Worm (Caenorhabditis elegans) whole organism, midembryonic: ENCODE data around the gene F10E7.2.

Experiments
- T22C8.4 ChIP-seq: fragments of 200-800 bp; sonication (Bioruptor generic); IDR thresholded peaks from 2 replicates; pipeline ENCODE4 v1.3.6; 2022; ENCODE audit warnings: missing genetic modification characterization, missing compliant biosample characterization
- cog-1 ChIP-seq: sonication (generic microtip); optimal IDR thresholded peaks from 2 replicates; lab custom pipeline; 2016; ENCODE audit warnings: missing genetic modification characterization, missing compliant biosample characterization
- flt-1 ChIP-seq: fragments of 200-800 bp; sonication (Bioruptor generic); IDR thresholded peaks from 2 replicates; pipeline ENCODE4 v1.3.6; 2022; ENCODE audit warnings: missing genetic modification characterization, missing compliant biosample characterization
- klf-2 ChIP-seq: fragments of 200-800 bp; sonication (Bioruptor generic); conservative IDR thresholded peaks from 2 replicates; pipeline ENCODE4 v1.3.6; 2022; ENCODE audit warnings: missing genetic modification reagents, missing genetic modification characterization, missing compliant biosample characterization
- med-1 ChIP-seq: sonication (generic microtip); optimal IDR thresholded peaks from 2 replicates; lab custom pipeline; 2017; ENCODE audit warnings: missing genetic modification characterization, mild to moderate bottlenecking, missing compliant biosample characterization, antibody characterized with exemption, missing genetic modification reagents; ENCODE audit not compliant: insufficient read depth
- ref-1 ChIP-seq: fragments of 200-800 bp; sonication (Bioruptor generic); conservative IDR thresholded peaks from 2 replicates; pipeline ENCODE4 v1.3.6; 2022; ENCODE audit warnings: missing genetic modification reagents, missing genetic modification characterization, missing compliant biosample characterization
- tab-1 ChIP-seq: fragments of 200-800 bp; sonication (Bioruptor generic); IDR thresholded peaks from 2 replicates; pipeline ENCODE4 v1.3.6; 2022; ENCODE audit warnings: missing genetic modification characterization, missing compliant biosample characterization
- ztf-23 ChIP-seq: fragments of 200-800 bp; sonication (Bioruptor generic); IDR thresholded peaks from 2 replicates; pipeline ENCODE4 v1.3.6; 2022; ENCODE audit warnings: missing genetic modification reagents, missing genetic modification characterization, missing compliant biosample characterization
- ztf-29 ChIP-seq: fragments of 200-800 bp; sonication (Bioruptor generic); IDR thresholded peaks from 2 replicates; pipeline ENCODE4 v1.3.6; 2022; ENCODE audit warnings: missing genetic modification reagents, missing genetic modification characterization, missing compliant biosample characterization

Gene F10E7.2

DNA sequence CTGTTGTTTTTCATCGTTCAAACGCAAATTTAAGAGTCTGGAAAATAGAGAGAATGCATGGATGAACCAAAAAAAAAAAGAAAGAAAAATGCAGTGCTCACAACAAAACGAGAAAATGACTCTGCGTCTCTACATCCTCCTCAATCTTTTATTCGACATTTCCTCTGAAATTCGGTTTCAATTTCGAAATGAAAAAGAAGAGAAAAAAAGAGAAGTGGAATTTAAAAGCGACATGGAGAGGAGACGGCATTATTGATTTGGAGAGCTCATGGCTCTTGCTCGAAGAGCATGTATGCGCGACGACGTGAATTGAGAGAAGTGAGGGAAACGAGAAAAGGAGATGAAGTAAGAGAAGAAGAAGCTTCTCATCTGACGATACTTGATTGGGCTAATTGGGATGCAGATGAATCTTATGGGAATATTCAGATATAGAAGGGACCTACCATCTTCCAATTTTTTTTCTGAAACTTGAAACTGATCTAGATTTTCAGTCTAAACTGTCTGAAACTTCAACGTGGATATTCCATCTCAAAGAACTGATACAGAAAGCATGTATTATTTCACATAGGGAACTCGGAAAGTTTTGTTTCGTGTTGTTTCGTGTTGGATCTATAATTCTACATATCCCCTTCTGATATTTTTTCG is 10.9 kb upstream of the F10E7.2 start:
- no peak for TF ChIP-seq ztf-23 (GFP tag; lab: Robert Waterston, UW)
- no peak for TF ChIP-seq klf-2
- no peak for TF ChIP-seq T22C8.4 (GFP tag; lab: Robert Waterston, UW)
- TF ChIP-seq med-1: no peak
- no peak for TF ChIP-seq flt-1
- TF ChIP-seq ref-1: no peak

DNA sequence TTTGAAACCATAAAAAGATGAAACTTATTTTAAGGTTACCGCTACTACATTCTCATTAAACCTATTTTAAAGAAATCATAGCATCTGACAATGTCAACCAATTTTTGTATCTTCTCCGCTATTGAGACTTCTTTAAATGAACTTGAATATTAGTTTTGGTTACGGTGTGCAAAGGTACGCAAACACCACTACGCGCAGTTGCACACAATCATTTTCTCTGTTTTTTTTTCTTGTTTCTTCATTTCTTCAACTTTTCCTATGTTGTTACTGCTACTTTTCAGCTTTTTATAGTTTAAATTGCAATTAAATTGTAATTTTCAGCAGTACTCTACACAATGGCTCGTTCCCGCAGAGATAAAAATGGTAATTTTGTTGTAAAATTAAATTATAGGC is 10.4 kb upstream of the F10E7.2 start, which contains the start of gene F10E7.5:
TSS of gene F10E7.5 (plus strand) at position 322 of the 393 bp plus-strand sequence.
- TF ChIP-seq cog-1 (tag; lab: Kevin White, UChicago) (peak; percentile 35), ztf-23 (GFP tag; lab: Robert Waterston, UW) (no peak)

DNA sequence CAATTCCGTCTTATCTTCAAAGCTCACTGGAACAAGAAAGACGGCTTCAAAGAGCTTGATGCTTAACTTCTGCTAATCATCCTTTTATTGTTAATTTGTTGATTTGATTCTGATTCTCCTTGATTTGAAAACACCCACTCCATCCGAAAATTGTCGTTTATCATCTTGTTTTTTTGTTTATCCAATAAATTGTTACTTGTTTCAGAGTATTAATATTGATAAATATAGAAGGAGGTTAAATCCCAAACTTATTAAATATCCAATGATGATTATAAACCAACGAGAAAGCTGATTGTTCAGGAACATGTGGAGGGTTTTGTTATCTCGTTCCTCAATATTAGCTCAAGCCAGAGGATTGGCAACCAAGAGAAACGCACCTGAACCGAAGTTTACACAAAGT is 9.3 kb upstream of the F10E7.2 start, which contains the start of gene F10E7.6:
TSS of gene F10E7.6 (plus strand) at position 301 of the 400 bp plus-strand sequence.
- TF ChIP-seq klf-2: no peak
- TF ChIP-seq tab-1 (GFP tag; lab: Robert Waterston, UW): no peak
- no peak for TF ChIP-seq ztf-29 (GFP tag; lab: Robert Waterston, UW)
- TF ChIP-seq flt-1: no peak
- no peak for TF ChIP-seq cog-1 (tag; lab: Kevin White, UChicago)
- no peak for TF ChIP-seq T22C8.4 (GFP tag; lab: Robert Waterston, UW)
- TF ChIP-seq med-1: no peak
- TF ChIP-seq ref-1: no peak
- no peak for TF ChIP-seq ztf-23 (GFP tag; lab: Robert Waterston, UW)

DNA sequence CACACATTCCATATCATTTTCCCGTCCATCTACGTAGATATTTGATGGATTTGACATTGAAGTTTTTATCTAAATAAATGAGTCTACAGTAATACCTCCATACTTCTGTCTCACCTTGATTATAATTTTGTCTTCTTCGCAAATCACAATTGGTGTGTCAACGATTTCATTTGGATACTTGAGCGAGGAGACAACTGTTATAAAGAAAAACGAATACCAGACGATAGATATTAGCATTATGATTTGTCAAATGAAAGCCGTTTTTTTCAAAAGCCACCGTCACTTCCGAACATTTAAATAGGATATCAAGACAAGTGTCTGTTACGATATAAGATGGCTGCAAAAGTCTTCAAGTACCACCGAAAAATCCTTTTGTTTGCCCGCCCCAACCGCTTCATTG is 6.4 kb upstream of the F10E7.2 start, which contains the start of gene cutl-5:
TSS of gene cutl-5 (minus strand) at position 269 of the 400 bp plus-strand sequence.
- TF ChIP-seq ref-1 (no peak), T22C8.4 (GFP tag; lab: Robert Waterston, UW) (no peak), ztf-23 (GFP tag; lab: Robert Waterston, UW) (no peak), flt-1 (no peak), med-1 (no peak), tab-1 (GFP tag; lab: Robert Waterston, UW) (no peak), cog-1 (tag; lab: Kevin White, UChicago) (no peak), klf-2 (no peak), ztf-29 (GFP tag; lab: Robert Waterston, UW) (no peak)

DNA sequence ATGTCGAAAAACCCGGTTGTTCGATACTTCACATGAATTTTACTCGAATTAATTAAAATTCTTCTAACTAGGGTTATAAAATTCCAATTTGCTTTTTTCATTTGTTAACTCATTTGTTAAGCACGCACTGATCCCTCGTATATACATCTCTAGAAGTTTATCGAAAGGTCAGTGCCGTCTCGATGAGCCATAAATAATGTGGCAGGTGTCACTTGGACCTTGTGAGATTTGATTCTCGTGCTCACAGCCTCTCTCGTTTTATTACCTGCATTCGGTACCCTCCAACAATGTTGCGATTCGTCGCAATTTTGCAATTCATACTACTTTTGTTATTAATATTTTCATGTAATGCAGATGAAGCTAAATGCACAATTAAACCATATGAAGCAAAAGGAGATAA is 5.7 kb upstream of the F10E7.2 start, which contains the start of gene spon-1:
TSS of gene spon-1 (plus strand) at position 208 of the 400 bp plus-strand sequence.
- TF ChIP-seq med-1: no peak
- TF ChIP-seq ztf-23 (GFP tag; lab: Robert Waterston, UW): no peak
- TF ChIP-seq klf-2: no peak
- TF ChIP-seq tab-1 (GFP tag; lab: Robert Waterston, UW): no peak
- TF ChIP-seq ref-1: no peak
- no peak for TF ChIP-seq ztf-29 (GFP tag; lab: Robert Waterston, UW)

DNA sequence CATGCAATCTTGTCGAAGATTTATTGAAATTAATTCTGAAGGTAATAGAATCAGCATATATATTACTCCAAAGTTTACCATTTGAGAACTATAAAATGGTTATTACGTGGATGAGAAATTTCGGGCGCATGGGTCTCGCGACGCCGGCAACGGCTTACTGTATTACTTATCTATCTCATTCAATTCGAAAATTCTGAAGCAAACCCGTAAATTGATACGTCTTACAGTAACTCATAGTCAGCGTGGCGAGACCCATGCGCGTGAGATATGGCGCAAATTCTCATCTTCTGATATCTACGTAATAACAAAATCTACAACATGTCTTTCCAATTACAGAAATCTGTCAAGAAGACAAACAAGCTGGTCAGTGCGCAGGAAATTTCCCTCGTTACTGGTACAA is 2.5 kb upstream of the F10E7.2 start:
- no peak for TF ChIP-seq cog-1 (tag; lab: Kevin White, UChicago)
- TF ChIP-seq ztf-23 (GFP tag; lab: Robert Waterston, UW): no peak
- TF ChIP-seq klf-2: no peak
- no peak for TF ChIP-seq med-1
- no peak for TF ChIP-seq ref-1
- TF ChIP-seq ztf-29 (GFP tag; lab: Robert Waterston, UW): no peak
- TF ChIP-seq tab-1 (GFP tag; lab: Robert Waterston, UW): no peak
- no peak for TF ChIP-seq T22C8.4 (GFP tag; lab: Robert Waterston, UW)
- no peak for TF ChIP-seq flt-1

DNA sequence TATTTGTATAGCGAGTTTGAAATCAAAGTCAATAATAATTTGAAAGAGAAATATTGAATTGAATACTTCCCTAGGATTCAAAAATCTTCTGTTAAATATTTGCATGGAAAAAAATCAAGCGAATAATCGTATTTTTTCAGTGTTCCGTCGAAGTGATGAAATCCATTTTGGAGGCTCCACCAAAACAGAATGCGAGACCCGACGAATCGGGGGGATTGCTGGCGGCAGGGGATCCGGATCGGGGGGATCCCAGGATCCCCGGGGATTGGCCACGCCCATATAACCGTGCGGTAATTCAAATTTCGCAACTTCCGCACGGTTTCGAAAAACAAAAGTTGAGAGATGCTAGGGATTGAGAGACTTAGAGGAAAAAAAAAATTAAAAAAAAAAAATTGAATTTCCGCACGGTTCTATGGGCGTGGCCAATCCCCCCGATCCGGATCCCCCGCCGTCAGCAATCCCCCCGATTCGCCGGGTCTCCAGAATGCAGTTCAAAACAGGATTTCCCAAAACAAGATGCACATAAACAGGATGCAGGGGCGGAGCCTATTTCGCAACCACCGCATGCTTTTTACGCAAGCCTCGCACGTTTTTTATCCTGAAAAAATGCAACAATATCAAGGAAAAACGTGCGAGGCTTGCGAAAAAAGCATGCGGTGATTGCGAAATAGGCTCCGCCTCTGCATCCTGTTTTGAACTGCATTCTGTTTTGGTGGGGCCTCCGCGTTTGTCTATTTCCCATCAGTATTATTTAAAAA is 798 bp downstream of the F10E7.2 start, which contains the start of gene F10E7.11:
TSS of gene F10E7.11 (minus strand) at position 232 of the 758 bp plus-strand sequence.
- no peak for TF ChIP-seq klf-2
- TF ChIP-seq ztf-29 (GFP tag; lab: Robert Waterston, UW): no peak
- TF ChIP-seq flt-1: no peak
- no peak for TF ChIP-seq tab-1 (GFP tag; lab: Robert Waterston, UW)
- no peak for TF ChIP-seq T22C8.4 (GFP tag; lab: Robert Waterston, UW)
- no peak for TF ChIP-seq med-1
- TF ChIP-seq cog-1 (tag; lab: Kevin White, UChicago): no peak
- TF ChIP-seq ztf-23 (GFP tag; lab: Robert Waterston, UW): no peak
- no peak for TF ChIP-seq ref-1

DNA sequence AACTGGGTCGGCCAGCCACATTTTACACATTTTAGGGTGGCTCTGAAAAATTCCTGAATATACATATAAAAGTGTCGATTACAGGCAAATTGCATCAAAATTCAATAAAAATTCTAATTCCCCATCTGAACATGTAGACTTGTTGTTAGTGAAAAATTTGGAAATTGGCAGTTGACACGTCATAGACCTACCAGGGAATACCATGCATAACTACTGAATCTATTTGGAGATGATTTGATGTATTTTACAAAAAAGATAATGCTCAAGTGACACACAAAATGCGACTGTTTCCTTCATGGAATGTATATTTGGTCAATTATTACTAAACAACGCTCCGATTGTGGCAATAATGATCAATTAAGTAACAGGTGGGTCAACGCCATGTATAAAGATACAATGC is 4.4 kb downstream of the F10E7.2 start, which contains the start of gene F10E7.1:
TSS of gene F10E7.1 (plus strand) at position 301 of the 400 bp plus-strand sequence.
- TF ChIP-seq ref-1 (no peak), T22C8.4 (GFP tag; lab: Robert Waterston, UW) (no peak), ztf-29 (GFP tag; lab: Robert Waterston, UW) (no peak), tab-1 (GFP tag; lab: Robert Waterston, UW) (no peak), klf-2 (no peak)

DNA sequence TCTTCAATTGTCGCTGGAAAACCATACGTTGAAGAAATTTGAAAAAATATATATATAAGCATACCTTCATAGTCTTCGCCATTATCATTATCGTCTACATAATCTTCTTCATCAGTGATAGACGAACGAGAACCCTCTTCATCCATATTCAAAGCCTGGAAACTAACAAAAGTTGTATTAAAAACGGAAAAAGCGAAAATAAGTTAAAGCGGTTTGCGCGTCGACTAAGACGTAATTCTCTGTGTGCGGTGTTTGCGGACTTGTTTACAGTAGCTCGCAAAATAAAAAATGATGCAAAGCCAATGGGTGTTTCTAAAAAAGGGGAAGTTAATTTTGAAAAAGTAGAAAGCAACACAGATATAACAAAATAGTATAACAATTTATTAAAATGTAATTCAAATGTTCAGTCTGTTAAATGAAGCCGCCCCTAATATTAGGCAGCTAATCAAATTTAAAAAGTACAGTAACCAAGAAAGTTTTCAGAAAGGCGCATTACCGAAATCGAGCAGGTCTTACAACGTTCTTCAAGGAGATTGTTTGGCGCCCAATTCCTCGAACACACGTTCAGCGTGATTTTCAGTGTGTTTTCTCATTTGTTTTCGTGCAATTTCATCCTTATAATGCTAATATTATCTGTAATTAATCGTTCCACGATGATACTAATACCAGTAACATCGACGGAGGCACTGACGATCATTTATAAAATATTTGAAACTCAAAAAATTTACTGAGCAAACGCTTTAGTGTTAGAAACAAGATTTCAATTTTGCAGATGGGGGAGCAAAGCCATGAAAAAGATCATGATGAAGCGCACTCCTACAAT is 10.0 kb downstream of the F10E7.2 start, which contains the start of the genes T07F8.4 and gld-3:
TSS of gene T07F8.4 (minus strand) at position 162 of the 823 bp plus-strand sequence.
TSS of gene gld-3 (plus strand) at position 773 of the 823 bp plus-strand sequence.
- TF ChIP-seq klf-2 (no peak), ztf-29 (GFP tag; lab: Robert Waterston, UW) (no peak), cog-1 (tag; lab: Kevin White, UChicago) (no peak), T22C8.4 (GFP tag; lab: Robert Waterston, UW) (no peak), flt-1 (no peak), med-1 (no peak), ref-1 (no peak), ztf-23 (GFP tag; lab: Robert Waterston, UW) (no peak), tab-1 (GFP tag; lab: Robert Waterston, UW) (no peak)
